Worm (Caenorhabditis elegans) whole organism, midembryonic: Measurements from ENCODE around the gene aos-1.

Source experiments
- klf-2 ChIP-seq: fragments of 200-800 bp; sonication (Bioruptor generic); conservative IDR thresholded peaks from 2 replicates; pipeline ENCODE4 v1.3.6; 2022; ENCODE audit warnings: missing genetic modification reagents, missing genetic modification characterization, missing compliant biosample characterization
- med-1 ChIP-seq: sonication (generic microtip); optimal IDR thresholded peaks from 2 replicates; lab custom pipeline; 2017; ENCODE audit warnings: missing genetic modification characterization, mild to moderate bottlenecking, missing compliant biosample characterization, antibody characterized with exemption, missing genetic modification reagents; ENCODE audit not compliant: insufficient read depth
- tab-1 ChIP-seq: fragments of 200-800 bp; sonication (Bioruptor generic); IDR thresholded peaks from 2 replicates; pipeline ENCODE4 v1.3.6; 2022; ENCODE audit warnings: missing genetic modification characterization, missing compliant biosample characterization

DNA sequence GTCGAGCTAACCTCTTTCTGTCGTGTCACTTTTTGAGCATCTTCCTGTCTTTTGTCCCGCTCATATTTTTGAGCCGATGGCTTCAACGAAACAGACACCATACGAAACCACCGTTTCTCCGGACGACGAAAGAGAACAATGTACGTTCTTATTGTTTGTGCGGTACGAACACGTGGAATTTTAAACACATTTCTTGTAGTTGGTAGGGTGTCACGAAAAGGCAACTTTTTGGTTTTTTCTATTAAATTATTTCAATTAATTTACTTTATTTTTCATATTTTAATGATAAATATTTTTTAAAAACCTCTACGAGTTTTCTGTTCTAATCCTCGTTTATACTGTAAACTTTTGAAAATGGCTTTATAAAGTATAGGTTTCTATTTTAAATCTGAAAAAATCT is 38.9 kb downstream of the aos-1 start, which contains the start of gene R04B5.11:
- TF ChIP-seq med-1 (GFP tag; lab: Kevin White, UChicago) (no peak), klf-2 (no peak), tab-1 (no peak)
